Fruit fly (Drosophila melanogaster): Measurements from ENCODE around the gene CG9483.

The CG9483 gene

DNA sequence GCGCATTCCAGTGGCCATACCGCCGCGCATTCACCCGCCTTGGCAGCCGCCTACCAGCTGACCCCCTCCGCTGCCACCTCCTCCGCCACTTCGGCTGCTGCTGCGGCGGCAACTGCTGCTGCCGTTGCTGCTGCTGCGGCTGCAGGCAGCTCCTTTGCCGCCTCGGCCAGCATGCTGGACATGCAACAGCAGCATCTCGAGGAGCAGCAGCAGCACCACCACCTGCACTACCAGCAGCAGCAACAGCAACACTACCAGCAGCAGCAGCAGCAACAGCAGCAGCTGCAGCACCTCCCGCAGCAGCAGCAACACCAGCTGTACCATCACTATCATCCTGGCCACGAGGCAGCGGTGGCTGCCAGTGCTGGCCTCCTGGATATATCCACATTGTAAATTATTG is 38.2 kb upstream of the CG9483 start:
- TF ChIP-seq Hr4 (GFP tag; optimal IDR thresholded peaks at IDR 0.05): no peak
- TF ChIP-seq CG3032 (tag; optimal IDR thresholded peaks at IDR 0.05): no peak
- no peak for TF ChIP-seq Sox102F (GFP tag; optimal IDR thresholded peaks at IDR 0.05)

DNA sequence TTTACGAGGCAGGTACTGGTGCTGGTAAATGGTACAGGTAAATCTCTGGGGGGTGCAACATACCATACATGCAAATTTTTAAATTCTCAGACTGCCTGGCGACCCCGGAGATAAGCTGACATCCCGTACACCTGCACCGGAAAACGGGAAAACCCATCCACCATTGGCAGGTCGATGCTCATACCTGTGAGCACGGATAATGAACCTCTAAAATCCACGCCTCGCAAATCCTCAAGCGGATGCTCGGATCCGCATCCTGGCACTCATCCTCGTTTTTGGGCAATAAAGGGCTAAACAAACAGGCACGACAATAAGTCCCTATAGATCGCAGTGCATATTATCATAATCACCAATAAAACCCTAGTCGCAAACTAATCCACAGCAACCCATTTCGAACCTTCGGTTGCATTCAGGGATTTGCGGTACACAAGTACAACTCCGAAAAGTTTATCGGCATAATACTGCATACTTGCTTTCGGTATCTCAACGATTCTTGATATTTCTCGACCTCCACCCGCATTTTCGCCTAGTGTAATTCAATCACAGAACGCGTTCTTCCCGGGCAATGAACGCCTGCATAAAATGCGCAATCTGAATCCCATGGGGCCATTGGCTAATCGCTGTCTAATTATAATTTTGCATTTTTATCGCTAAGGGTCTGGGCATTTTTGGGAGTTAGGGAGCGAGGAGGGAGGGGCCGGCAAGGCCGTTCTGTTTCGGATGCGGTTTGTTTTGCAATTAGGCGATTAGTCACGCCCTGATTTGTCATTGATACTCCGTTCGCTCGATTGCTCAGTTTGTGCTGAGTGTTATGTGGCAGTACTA is 34.0 kb upstream of the CG9483 start:
- no peak for TF ChIP-seq CG11294 (GFP tag; IDR thresholded peaks at IDR 0.05)
- TF ChIP-seq Ets21C (GFP tag; optimal IDR thresholded peaks at IDR 0.05): no peak
- TF ChIP-seq CG11762 (GFP tag; optimal IDR thresholded peaks at IDR 0.05; ENCODE audit: insufficient read depth): no peak
- TF ChIP-seq svp (GFP tag): no peak
- TF ChIP-seq dac (GFP tag; optimal IDR thresholded peaks at IDR 0.05): no peak
- TF ChIP-seq CG9139 (GFP tag; optimal IDR thresholded peaks at IDR 0.05): no peak
- no peak for TF ChIP-seq Ets96B (tag; optimal IDR thresholded peaks at IDR 0.05)
- TF ChIP-seq OdsH (GFP tag; optimal IDR thresholded peaks at IDR 0.05): no peak
- no peak for TF ChIP-seq CG8632 (GFP tag; optimal IDR thresholded peaks at IDR 0.05)
- no peak for TF ChIP-seq Hr4 (GFP tag; optimal IDR thresholded peaks at IDR 0.05)

DNA sequence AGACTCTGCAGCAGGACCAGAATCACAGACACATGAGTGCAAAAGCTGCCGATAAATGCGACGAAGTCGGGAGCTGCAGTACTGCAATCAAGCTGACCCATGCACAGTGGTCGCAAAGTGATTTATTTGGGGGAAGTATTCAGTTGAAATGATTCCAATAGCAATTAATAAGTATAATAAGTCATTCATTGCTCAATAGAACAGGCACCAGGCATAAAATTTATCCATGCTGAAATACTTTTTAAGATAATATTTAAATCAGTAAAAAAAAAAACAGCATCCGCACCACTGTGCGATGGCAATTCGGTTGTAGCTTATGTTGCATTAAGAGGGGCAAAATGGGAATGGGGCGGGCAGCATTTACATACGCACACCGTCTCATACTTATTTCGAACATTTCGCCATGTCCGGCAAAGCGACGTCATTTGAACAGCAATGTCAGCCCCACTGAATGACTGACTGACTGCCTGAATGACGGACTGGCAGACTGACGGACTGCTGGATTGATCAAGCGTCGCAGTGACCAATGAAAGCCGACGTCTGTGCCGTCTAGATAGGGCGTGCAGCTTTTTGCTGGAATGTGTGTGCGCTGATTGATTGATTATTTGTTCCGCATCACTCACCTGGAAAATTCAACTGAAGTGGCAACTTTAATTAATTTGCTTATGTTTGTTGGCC is 31.6 kb upstream of the CG9483 start:
- TF ChIP-seq Ets21C (GFP tag; optimal IDR thresholded peaks at IDR 0.05) (peak; percentile 52), CG8119 (GFP tag; IDR thresholded peaks at IDR 0.05) (peak; percentile 82), CG4318 (GFP tag; optimal IDR thresholded peaks at IDR 0.05) (peak; percentile 52), net (GFP tag; optimal IDR thresholded peaks at IDR 0.05) (peak; percentile 19), Hr4 (GFP tag; optimal IDR thresholded peaks at IDR 0.05) (peak; percentile 36), CG6276 (GFP tag; optimal IDR thresholded peaks at IDR 0.05) (no peak), CG32006 (GFP tag; optimal IDR thresholded peaks at IDR 0.05) (peak; percentile 69), Eip93F (GFP tag; optimal IDR thresholded peaks at IDR 0.05) (no peak), CG34406 (GFP tag; optimal IDR thresholded peaks at IDR 0.05) (peak; percentile 74), CG6792 (GFP tag; optimal IDR thresholded peaks at IDR 0.05) (peak; percentile 78), Hr39 (GFP tag; optimal IDR thresholded peaks at IDR 0.05) (peak; percentile 50), spab (GFP tag; optimal IDR thresholded peaks at IDR 0.05) (peak; percentile 56), fkh (GFP tag; optimal IDR thresholded peaks at IDR 0.05) (no peak), Sox15 (GFP tag; optimal IDR thresholded peaks at IDR 0.05) (peak; percentile 5), CG3032 (tag; optimal IDR thresholded peaks at IDR 0.05) (peak; percentile 30), cyc (GFP tag; optimal IDR thresholded peaks at IDR 0.05) (peak; percentile 84), CG6808 (GFP tag; optimal IDR thresholded peaks at IDR 0.05) (peak; percentile 55), CG6854 (GFP tag; optimal IDR thresholded peaks at IDR 0.05) (no peak), Lpt (GFP tag; optimal IDR thresholded peaks at IDR 0.05) (peak; percentile 45), Hr38 (GFP tag; optimal IDR thresholded peaks at IDR 0.05) (no peak), Sox102F (GFP tag; optimal IDR thresholded peaks at IDR 0.05) (peak; percentile 69), CG3919 (GFP tag; optimal IDR thresholded peaks at IDR 0.05) (peak; percentile 92), CG9139 (GFP tag; optimal IDR thresholded peaks at IDR 0.05) (peak; percentile 71), achi (GFP tag; optimal IDR thresholded peaks at IDR 0.05) (peak; percentile 79), Sox14 (GFP tag; optimal IDR thresholded peaks at IDR 0.05) (peak; percentile 42), acj6 (GFP tag; optimal IDR thresholded peaks at IDR 0.05) (peak; percentile 72), fd59A (GFP tag; optimal IDR thresholded peaks at IDR 0.05) (peak; percentile 60), CG11762 (GFP tag; optimal IDR thresholded peaks at IDR 0.05; ENCODE audit: insufficient read depth) (no peak), Eip78C (GFP tag) (peak; percentile 97), salr (GFP tag; optimal IDR thresholded peaks at IDR 0.05) (peak; percentile 22 to 40), dac (GFP tag; optimal IDR thresholded peaks at IDR 0.05) (no peak), topi (GFP tag; optimal IDR thresholded peaks at IDR 0.05) (peak; percentile 89), CG31627 (GFP tag; optimal IDR thresholded peaks at IDR 0.05) (peak; percentile 65), Ets96B (tag; optimal IDR thresholded peaks at IDR 0.05) (peak; percentile 46), pdm3 (GFP tag; optimal IDR thresholded peaks at IDR 0.05) (peak; percentile 74), dsx (GFP tag; optimal IDR thresholded peaks at IDR 0.05; ENCODE audit: poor library complexity, severe bottlenecking) (peak; percentile 75), CG8632 (GFP tag; optimal IDR thresholded peaks at IDR 0.05) (peak; percentile 74), Blimp-1 (GFP tag; optimal IDR thresholded peaks at IDR 0.05) (no peak), CG1621 (tag; optimal IDR thresholded peaks at IDR 0.05) (peak; percentile 60), esn (GFP tag; optimal IDR thresholded peaks at IDR 0.05) (peak; percentile 79), CG11294 (GFP tag; IDR thresholded peaks at IDR 0.05) (no peak)

Measured in whole organism, prepupa.